Worm (Caenorhabditis elegans) whole organism, L4 larva: ENCODE data around the gene aco-1.

Experiments used
- D1046.2 ChIP-seq: fragments of 200-800 bp; sonication (Bioruptor generic); IDR thresholded peaks from 2 replicates; pipeline ENCODE4 v1.3.6; 2022; ENCODE audit warnings: missing genetic modification characterization, missing compliant biosample characterization
- F49E8.2 ChIP-seq: sonication (generic microtip); optimal IDR thresholded peaks from 2 replicates; lab custom pipeline; 2016; ENCODE audit warnings: missing compliant biosample characterization, mild to moderate bottlenecking, missing genetic modification characterization, borderline replicate concordance
- T26A8.4 ChIP-seq: fragments of 200-800 bp; sonication (Bioruptor generic); IDR thresholded peaks from 2 replicates; pipeline ENCODE4 v1.3.6; 2022; ENCODE audit warnings: missing genetic modification characterization, missing compliant biosample characterization
- Y48G9A.11 ChIP-seq: fragments of 200-800 bp; sonication (Bioruptor generic); IDR thresholded peaks from 2 replicates; pipeline ENCODE4 v1.3.6; 2022; ENCODE audit warnings: missing genetic modification reagents, missing genetic modification characterization, missing compliant biosample characterization
- aha-1 ChIP-seq: fragments of 150-350 bp; peaks from one replicate; lab custom pipeline; 2014; ENCODE audit warnings: missing biosample characterization, missing genetic modification characterization
- arid-1 ChIP-seq: fragments of 200-800 bp; sonication (Bioruptor generic); conservative IDR thresholded peaks from 2 replicates; pipeline ENCODE4 v1.3.6; 2022; ENCODE audit warnings: missing genetic modification reagents, missing genetic modification characterization, missing compliant biosample characterization
- ces-1 ChIP-seq: fragments of 150-350 bp; sonication (generic microtip); optimal IDR thresholded peaks from 4 replicates; lab custom pipeline; 2014; ENCODE audit warnings: missing biosample characterization, missing genetic modification reagents, missing genetic modification characterization
- ctbp-1 ChIP-seq: fragments of 200-800 bp; sonication (Bioruptor generic); IDR thresholded peaks from 2 replicates; pipeline ENCODE4 v1.3.6; 2022; ENCODE audit warnings: missing genetic modification reagents, missing genetic modification characterization, missing compliant biosample characterization
- dmd-6 ChIP-seq: fragments of 200-800 bp; sonication (Bioruptor generic); IDR thresholded peaks from 2 replicates; pipeline ENCODE4 v1.3.6; 2022; ENCODE audit warnings: missing genetic modification reagents, missing genetic modification characterization, missing compliant biosample characterization
- dmd-8 ChIP-seq: fragments of 200-800 bp; sonication (Bioruptor generic); IDR thresholded peaks from 2 replicates; pipeline ENCODE4 v1.3.6; 2022; ENCODE audit warnings: missing genetic modification characterization, missing compliant biosample characterization
- dmd-9 ChIP-seq: fragments of 200-800 bp; sonication (Bioruptor generic); IDR thresholded peaks from 2 replicates; pipeline ENCODE4 v1.3.6; 2022; ENCODE audit warnings: missing genetic modification reagents, missing genetic modification characterization, missing compliant biosample characterization
- fkh-10 ChIP-seq: fragments of 150-350 bp; optimal IDR thresholded peaks from 2 replicates; lab custom pipeline; 2014; ENCODE audit warnings: missing biosample characterization, missing genetic modification reagents, missing genetic modification characterization
- fos-1 ChIP-seq: fragments of 150-350 bp; optimal IDR thresholded peaks from 2 replicates; lab custom pipeline; 2014; ENCODE audit warnings: missing biosample characterization, missing genetic modification characterization
- gei-8 ChIP-seq: fragments of 200-800 bp; sonication (Bioruptor generic); optimal IDR thresholded peaks from 2 replicates; lab custom pipeline; 2018; ENCODE audit warnings: mild to moderate bottlenecking, missing genetic modification characterization, missing compliant biosample characterization
- hlh-11 ChIP-seq: fragments of 200-800 bp; sonication (Bioruptor generic); optimal IDR thresholded peaks from 2 replicates; lab custom pipeline; 2018; ENCODE audit warnings: mild to moderate bottlenecking, missing genetic modification characterization, missing compliant biosample characterization
- hlh-30 ChIP-seq: sonication (generic microtip); optimal IDR thresholded peaks from 2 replicates; lab custom pipeline; 2017; ENCODE audit warnings: antibody characterized with exemption, mild to moderate bottlenecking, missing genetic modification characterization, missing compliant biosample characterization; ENCODE audit not compliant: insufficient read depth
- lsy-2 ChIP-seq, 2 experiments: fragments of 150-350 bp in 1 of 2; sonication (generic microtip) in 1 of 2; optimal IDR thresholded peaks; 2 replicates each; lab custom pipeline; 2014 to 2017; ENCODE audit warnings: missing biosample characterization in 2 of 2, missing genetic modification characterization in 2 of 2
- madf-9 ChIP-seq: fragments of 200-800 bp; sonication (Bioruptor generic); conservative IDR thresholded peaks from 2 replicates; pipeline ENCODE4 v1.3.6; 2022; ENCODE audit warnings: missing genetic modification reagents, missing genetic modification characterization, missing compliant biosample characterization
- mdl-1 ChIP-seq, 2 experiments: fragments of 150-350 bp in 1 of 2; sonication (generic microtip) in 1 of 2; optimal IDR thresholded peaks; 2 replicates each; lab custom pipeline; 2014 to 2017; ENCODE audit warnings: missing biosample characterization in 2 of 2, missing genetic modification characterization in 2 of 2
- mxl-2 ChIP-seq: fragments of 200-800 bp; sonication (Bioruptor generic); conservative IDR thresholded peaks from 2 replicates; pipeline ENCODE4 v1.3.6; 2022; ENCODE audit warnings: missing genetic modification reagents, missing genetic modification characterization, missing compliant biosample characterization
- mxl-3 ChIP-seq: fragments of 200-800 bp; sonication (Bioruptor generic); optimal IDR thresholded peaks from 2 replicates; lab custom pipeline; 2018; ENCODE audit warnings: mild to moderate bottlenecking, missing genetic modification characterization, missing compliant biosample characterization
- nhr-11 ChIP-seq: fragments of 150-350 bp; optimal IDR thresholded peaks from 2 replicates; lab custom pipeline; 2014; ENCODE audit warnings: missing biosample characterization, missing genetic modification characterization
- nhr-25 ChIP-seq: sonication (generic microtip); optimal IDR thresholded peaks from 2 replicates; lab custom pipeline; 2017; ENCODE audit warnings: missing genetic modification characterization, mild to moderate bottlenecking, missing compliant biosample characterization, antibody characterized with exemption, moderate library complexity, borderline replicate concordance; ENCODE audit not compliant: insufficient read depth
- nhr-41 ChIP-seq: fragments of 200-800 bp; sonication (Bioruptor generic); IDR thresholded peaks from 2 replicates; pipeline ENCODE4 v1.3.6; 2022; ENCODE audit warnings: missing genetic modification reagents, missing genetic modification characterization, missing compliant biosample characterization
- nhr-6 ChIP-seq: fragments of 150-350 bp; optimal IDR thresholded peaks from 2 replicates; lab custom pipeline; 2014; ENCODE audit warnings: missing biosample characterization, missing genetic modification characterization
- nhr-77 ChIP-seq: fragments of 150-350 bp; optimal IDR thresholded peaks from 2 replicates; lab custom pipeline; 2014; ENCODE audit warnings: missing biosample characterization, missing genetic modification characterization
- php-3 ChIP-seq: fragments of 200-800 bp; sonication (Bioruptor generic); IDR thresholded peaks from 2 replicates; pipeline ENCODE4 v1.3.6; 2022; ENCODE audit warnings: missing genetic modification reagents, missing genetic modification characterization, missing compliant biosample characterization
- saeg-2 ChIP-seq: fragments of 200-800 bp; sonication (Bioruptor generic); IDR thresholded peaks from 2 replicates; pipeline ENCODE4 v1.3.6; 2022; ENCODE audit warnings: missing genetic modification reagents, missing genetic modification characterization, missing compliant biosample characterization
- sdz-12 ChIP-seq: fragments of 200-800 bp; sonication (Bioruptor generic); optimal IDR thresholded peaks from 2 replicates; lab custom pipeline; 2018; ENCODE audit warnings: mild to moderate bottlenecking, missing genetic modification characterization, missing compliant biosample characterization
- set-16 ChIP-seq: fragments of 200-800 bp; sonication (Bioruptor generic); IDR thresholded peaks from 2 replicates; pipeline ENCODE4 v1.3.6; 2022; ENCODE audit warnings: missing genetic modification reagents, missing genetic modification characterization, missing compliant biosample characterization
- skn-1 ChIP-seq: fragments of 150-350 bp; optimal IDR thresholded peaks from 2 replicates; lab custom pipeline; 2014; ENCODE audit warnings: missing biosample characterization, missing genetic modification characterization
- spr-1 ChIP-seq: sonication (generic microtip); optimal IDR thresholded peaks from 2 replicates; lab custom pipeline; 2016; ENCODE audit warnings: mild to moderate bottlenecking, missing genetic modification characterization, missing compliant biosample characterization
- spr-3 ChIP-seq: fragments of 200-800 bp; sonication (Bioruptor generic); optimal IDR thresholded peaks from 2 replicates; lab custom pipeline; 2018; ENCODE audit warnings: mild to moderate bottlenecking, missing genetic modification characterization, missing compliant biosample characterization
- tag-97 ChIP-seq: fragments of 200-800 bp; sonication (Bioruptor generic); IDR thresholded peaks from 2 replicates; pipeline ENCODE4 v1.3.6; 2022; ENCODE audit warnings: missing genetic modification characterization, missing compliant biosample characterization
- unc-62 ChIP-seq, 3 experiments: fragments of 150-350 bp in 1 of 3; sonication (generic microtip); optimal IDR thresholded peaks in 2 of 3; peaks in 1 of 3; 1 replicate in 1 of 3; 2 replicates in 2 of 3; lab custom pipeline; 2014 to 2017; ENCODE audit warnings: missing biosample characterization in 3 of 3, missing genetic modification characterization in 3 of 3, missing genetic modification reagents in 3 of 3, missing genotype in 1 of 3
- vab-7 ChIP-seq: fragments of 200-800 bp; sonication (Bioruptor generic); IDR thresholded peaks from 2 replicates; pipeline ENCODE4 v1.3.6; 2022; ENCODE audit warnings: missing genetic modification reagents, missing genetic modification characterization, missing compliant biosample characterization
- zag-1 ChIP-seq: fragments of 150-350 bp; optimal IDR thresholded peaks from 2 replicates; lab custom pipeline; 2014; ENCODE audit warnings: missing biosample characterization, missing genetic modification characterization
- zip-11 ChIP-seq: fragments of 200-800 bp; sonication (Bioruptor generic); IDR thresholded peaks from 2 replicates; pipeline ENCODE4 v1.3.6; 2022; ENCODE audit warnings: missing genetic modification characterization, missing compliant biosample characterization

aco-1 gene

DNA sequence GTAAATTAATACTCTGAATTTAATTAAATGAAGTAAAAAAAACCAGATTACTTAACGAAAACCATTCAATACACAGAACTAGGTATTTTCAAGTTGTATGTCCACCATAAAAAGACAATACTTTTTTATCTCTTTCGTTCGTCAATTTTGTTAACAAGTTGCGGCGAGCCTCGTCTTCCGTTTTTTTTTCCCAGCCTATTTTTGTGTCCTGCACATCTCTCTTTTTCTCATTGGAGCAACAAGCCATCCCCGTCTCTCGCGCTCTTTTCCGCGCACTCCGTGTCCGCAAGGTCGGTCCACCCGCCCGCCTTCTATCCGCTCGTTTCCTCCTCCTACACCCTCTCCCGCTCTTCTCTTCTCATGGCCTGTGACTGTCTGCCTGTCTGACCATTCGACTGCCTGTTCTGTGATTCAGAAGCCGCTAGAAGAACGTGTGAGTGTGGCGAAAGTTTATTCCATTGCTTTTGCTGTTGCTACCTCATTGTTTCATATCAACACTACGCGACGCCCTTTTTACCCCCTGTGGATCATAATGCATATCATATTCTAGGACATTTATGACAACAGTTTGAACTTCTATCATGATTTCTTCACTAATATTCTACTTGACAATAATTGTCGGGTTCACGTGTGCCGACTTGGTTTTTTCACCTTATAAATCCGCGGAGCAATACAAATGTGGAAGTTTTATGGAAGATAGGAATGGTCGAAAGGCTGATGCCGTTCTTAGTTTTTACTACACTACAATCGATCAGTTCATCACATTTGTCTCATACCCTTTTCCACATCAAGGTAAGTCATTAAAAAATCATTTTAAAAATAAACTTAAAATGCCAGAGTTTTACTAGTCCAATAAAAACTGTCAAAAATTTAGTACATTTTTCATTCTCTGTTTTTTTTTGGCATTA lies 45.1 kb downstream of the aco-1 start, which contains the start of the genes F08B12.11 and prmn-1:
TSS of gene F08B12.11 (plus strand) at position 521 of the 908 bp plus-strand sequence.
TSS of gene prmn-1 (plus strand) at position 551 of the 908 bp plus-strand sequence.
- TF ChIP-seq mxl-3 (GFP tag; lab: Kevin White, UChicago) (peak; percentile 44), zip-11 (GFP tag; lab: Robert Waterston, UW) (no peak), tag-97 (0 out of 2 replicates have a peak, but pooled peaks have one; percentile 46), aha-1 (tag; lab: Kevin White, UChicago) (peak; percentile 74), fkh-10 (no peak), zag-1 (no peak), hlh-30 (tag; lab: Kevin White, UChicago) (peak; percentile 19), lsy-2 (tag; optimal IDR thresholded peaks at IDR 0.05; lab: Kevin White, UChicago) (no peak), php-3 (no peak), skn-1 (tag; lab: Kevin White, UChicago) (no peak), dmd-9 (GFP tag; lab: Robert Waterston, UW) (no peak), Y48G9A.11 (no peak), arid-1 (GFP tag; lab: Robert Waterston, UW) (no peak), unc-62 (GFP tag; optimal IDR thresholded peaks at IDR 0.05 in 1 of 2; lab: Kevin White, UChicago) (peak in 1 of 2 experiments; percentile 96), unc-62 (tag; optimal IDR thresholded peaks at IDR 0.05; lab: Kevin White, UChicago) (no peak), mdl-1 (tag; optimal IDR thresholded peaks at IDR 0.05; lab: Kevin White, UChicago) (peak in 1 of 2 experiments; percentile 21), fos-1 (tag; lab: Kevin White, UChicago) (no peak), nhr-25 (tag; lab: Kevin White, UChicago) (no peak), hlh-11 (peak; percentile 26), nhr-77 (no peak), spr-1 (tag; lab: Kevin White, UChicago) (peak; percentile 7), mxl-2 (no peak), spr-3 (no peak), gei-8 (GFP tag; lab: Kevin White, UChicago) (no peak), set-16 (GFP tag; lab: Robert Waterston, UW) (peak; percentile 87), madf-9 (GFP tag; lab: Robert Waterston, UW) (0 out of 2 replicates have a peak, but pooled peaks have one; percentile 56), vab-7 (GFP tag; lab: Robert Waterston, UW) (no peak)

DNA sequence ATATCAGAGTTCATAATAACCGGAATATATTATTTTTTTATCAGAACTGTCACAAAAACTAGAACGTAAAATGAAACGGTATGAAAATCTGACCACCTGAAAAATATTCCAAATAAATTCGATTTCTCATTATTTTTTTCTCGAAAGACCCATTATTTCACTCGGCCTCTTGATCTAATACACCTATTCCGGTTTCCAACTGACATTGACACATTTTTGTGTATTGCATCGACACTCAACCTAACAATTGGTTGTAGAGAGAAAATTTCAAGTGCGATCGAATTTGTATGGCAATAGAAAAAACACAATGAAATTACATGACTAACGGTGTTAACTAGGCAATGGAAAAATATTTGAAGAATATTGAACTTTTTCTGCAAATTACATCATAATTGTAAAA lies 46.2 kb downstream of the aco-1 start:
- no peak for TF ChIP-seq nhr-41 (GFP tag; lab: Robert Waterston, UW)
- TF ChIP-seq F49E8.2, result no peak
- no peak for TF ChIP-seq nhr-11 (tag; lab: Kevin White, UChicago)
- TF ChIP-seq dmd-8 (GFP tag; lab: Robert Waterston, UW), result no peak
- TF ChIP-seq dmd-6, result no peak
- TF ChIP-seq fos-1 (tag; lab: Kevin White, UChicago), result no peak
- TF ChIP-seq D1046.2 (GFP tag; lab: Robert Waterston, UW), result no peak
- no peak for TF ChIP-seq nhr-6 (tag; lab: Kevin White, UChicago)
- TF ChIP-seq nhr-77, result no peak
- no peak for TF ChIP-seq T26A8.4 (GFP tag; lab: Robert Waterston, UW)
- no peak for TF ChIP-seq saeg-2 (GFP tag; lab: Robert Waterston, UW)

DNA sequence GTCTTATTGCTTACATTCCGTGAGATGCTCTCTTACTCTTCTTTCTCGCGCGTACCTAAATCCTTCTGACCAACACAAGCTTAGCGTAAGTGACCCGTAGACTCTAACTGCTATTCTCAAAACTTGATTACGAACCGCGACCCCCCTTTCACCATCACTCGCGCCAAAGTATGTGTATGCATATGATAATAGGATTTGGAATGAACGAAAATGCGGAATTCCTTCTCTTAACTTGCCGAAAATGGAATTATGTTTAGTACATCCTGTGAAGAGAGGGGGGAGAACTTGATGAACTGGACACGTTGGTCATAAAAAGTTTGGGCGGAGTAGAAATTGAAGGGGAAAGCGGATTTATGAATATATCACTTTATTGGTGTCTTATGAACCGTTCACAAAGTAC lies 47.2 kb downstream of the aco-1 start:
- TF ChIP-seq fkh-10 (peak; percentile 95), ctbp-1 (GFP tag; lab: Robert Waterston, UW) (peak; percentile 62; the same call in 1 of the 2 replicates), ces-1 (GFP tag; lab: Kevin White, UChicago) (peak; percentile 90), skn-1 (tag; lab: Kevin White, UChicago) (no peak), sdz-12 (GFP tag; lab: Kevin White, UChicago) (no peak), unc-62 (GFP tag; optimal IDR thresholded peaks at IDR 0.05 in 1 of 2; lab: Kevin White, UChicago) (peak in 1 of 2 experiments; percentile 5), unc-62 (tag; optimal IDR thresholded peaks at IDR 0.05; lab: Kevin White, UChicago) (no peak)
- TF ChIP-seq, all 104 proteins: peak for 4
